Worm (Caenorhabditis elegans): Measurements from ENCODE around the gene F26F2.1.

- TF ChIP-seq nhr-90 (tag; optimal IDR thresholded peaks at IDR 0.05) (no peak), ama-1 (optimal IDR thresholded peaks at IDR 0.05) (no peak), ama-1 (GFP tag; optimal IDR thresholded peaks at IDR 0.05) (no peak), unc-62 (GFP tag; optimal IDR thresholded peaks at IDR 0.05) (no peak), chd-7 (tag; optimal IDR thresholded peaks at IDR 0.05) (no peak), fkh-3 (tag; optimal IDR thresholded peaks at IDR 0.05) (no peak), sea-2 (GFP tag; IDR thresholded peaks at IDR 0.05) (no peak)
Measured at ce11 chrV:20556260-20556659, 5.4 kb downstream of the F26F2.1 start, which contains the start of gene Y38H6C.23.
